Worm (Caenorhabditis elegans) whole organism, young adult: ENCODE measurements around the gene C05C12.5.

Experiments
- C06A6.2 ChIP-seq: fragments of 200-800 bp; sonication (Bioruptor generic); conservative IDR thresholded peaks from 2 replicates; pipeline ENCODE4 v1.3.6; 2022; ENCODE audit warnings: missing genetic modification characterization, missing compliant biosample characterization
- F49E8.2 ChIP-seq: sonication (generic microtip); optimal IDR thresholded peaks from 3 replicates; lab custom pipeline; 2017; ENCODE audit warnings: missing genetic modification characterization, mild to moderate bottlenecking, missing compliant biosample characterization, antibody characterized with exemption, moderate library complexity; ENCODE audit not compliant: insufficient read depth
- madf-3 ChIP-seq: fragments of 200-800 bp; sonication (Bioruptor generic); IDR thresholded peaks from 2 replicates; pipeline ENCODE4 v1.3.6; 2022; ENCODE audit warnings: missing genetic modification reagents, missing genetic modification characterization, missing compliant biosample characterization
- repo-1 ChIP-seq: sonication (generic microtip); optimal IDR thresholded peaks from 2 replicates; lab custom pipeline; 2017; ENCODE audit warnings: mild to moderate bottlenecking, missing genetic modification characterization, missing compliant biosample characterization

DNA sequence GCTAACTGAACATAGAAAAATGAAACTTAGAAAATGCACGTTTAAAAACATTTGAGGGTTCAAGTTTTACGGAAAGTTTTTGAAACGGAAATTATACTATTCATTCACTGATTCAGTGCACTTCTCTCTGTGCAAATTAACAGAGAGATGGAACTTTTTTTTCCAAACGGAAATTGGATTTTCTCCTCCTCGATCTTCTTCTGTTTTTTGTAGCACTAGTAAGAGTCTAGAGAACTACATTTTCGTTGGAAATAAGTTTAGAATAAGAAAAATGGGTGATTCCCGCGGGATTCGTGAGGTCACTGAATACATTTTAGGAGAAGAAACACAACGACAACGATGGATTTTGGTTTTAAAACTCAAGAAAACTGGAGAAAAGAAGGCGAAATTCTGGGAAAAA is 25.2 kb downstream of the C05C12.5 start:
- TF ChIP-seq F49E8.2 (tag; lab: Kevin White, UChicago) (no peak), repo-1 (no peak), C06A6.2 (no peak), madf-3 (GFP tag; lab: Robert Waterston, UW) (no peak)
